Fruit fly (Drosophila melanogaster) whole organism, prepupa: ENCODE data around the gene Kdm3.

Experiments used
- CG10631 ChIP-seq: fragments of 200-800 bp; sonication (Bioruptor generic); optimal IDR thresholded peaks from 2 replicates; lab custom pipeline; 2016; ENCODE audit warnings: missing biosample characterization, missing genetic modification characterization
- CG11294 ChIP-seq: fragments of 200-800 bp; sonication (Bioruptor generic); IDR thresholded peaks from 2 replicates; pipeline ENCODE4 v1.3.6; 2022; ENCODE audit warnings: missing biosample characterization, missing genetic modification characterization
- CG11902 ChIP-seq: fragments of 200-800 bp; sonication (Bioruptor generic); optimal IDR thresholded peaks from 3 replicates; lab custom pipeline; 2016; ENCODE audit warnings: missing biosample characterization, missing genetic modification characterization
- CG1621 ChIP-seq: fragments of 200-800 bp; sonication (Bioruptor generic); optimal IDR thresholded peaks from 3 replicates; lab custom pipeline; 2018; ENCODE audit warnings: missing biosample characterization, mild to moderate bottlenecking, missing genetic modification characterization
- CG3032 ChIP-seq: fragments of 200-800 bp; optimal IDR thresholded peaks from 2 replicates; lab custom pipeline; 2019; ENCODE audit warnings: missing biosample characterization, mild to moderate bottlenecking, missing genetic modification characterization, moderate library complexity
- CG31627 ChIP-seq: fragments of 200-800 bp; sonication (Bioruptor generic); optimal IDR thresholded peaks from 3 replicates; lab custom pipeline; 2016; ENCODE audit warnings: missing biosample characterization, missing genetic modification characterization
- CG34406 ChIP-seq: fragments of 200-800 bp; sonication (Bioruptor generic); optimal IDR thresholded peaks from 3 replicates; lab custom pipeline; 2016; ENCODE audit warnings: missing biosample characterization, missing genetic modification characterization
- CG3919 ChIP-seq: fragments of 200-800 bp; sonication (Bioruptor generic); optimal IDR thresholded peaks from 3 replicates; lab custom pipeline; 2016; ENCODE audit warnings: missing biosample characterization, missing genetic modification characterization
- CG6163 ChIP-seq: fragments of 200-800 bp; sonication (Bioruptor generic); IDR thresholded peaks from 3 replicates; pipeline ENCODE4 v1.3.6; 2022; ENCODE audit warnings: missing biosample characterization, missing genetic modification characterization
- CG6276 ChIP-seq: fragments of 200-800 bp; sonication (Bioruptor generic); optimal IDR thresholded peaks from 2 replicates; lab custom pipeline; 2017; ENCODE audit warnings: missing biosample characterization, mild to moderate bottlenecking, missing genetic modification characterization
- CG6792 ChIP-seq: fragments of 200-800 bp; sonication (Bioruptor generic); optimal IDR thresholded peaks from 3 replicates; lab custom pipeline; 2016; ENCODE audit warnings: missing biosample characterization, missing genetic modification characterization
- CG6808 ChIP-seq: fragments of 200-800 bp; sonication (Bioruptor generic); optimal IDR thresholded peaks from 3 replicates; lab custom pipeline; 2017; ENCODE audit warnings: missing biosample characterization, missing genetic modification characterization, mild to moderate bottlenecking, moderate library complexity, missing genetic modification reagents
- CG6854 ChIP-seq: fragments of 200-800 bp; sonication (Bioruptor generic); optimal IDR thresholded peaks from 2 replicates; lab custom pipeline; 2017; ENCODE audit warnings: missing biosample characterization, mild to moderate bottlenecking, missing genetic modification characterization
- CG7368 ChIP-seq: fragments of 200-800 bp; sonication (Bioruptor generic); optimal IDR thresholded peaks from 3 replicates; lab custom pipeline; 2016; ENCODE audit warnings: missing biosample characterization, missing genetic modification characterization
- CG8119 ChIP-seq: fragments of 200-800 bp; sonication (Bioruptor generic); IDR thresholded peaks from 3 replicates; pipeline ENCODE4 v1.3.6; 2022; ENCODE audit warnings: missing biosample characterization, missing genetic modification characterization
- CG9139 ChIP-seq: fragments of 200-800 bp; sonication (Bioruptor generic); optimal IDR thresholded peaks from 3 replicates; lab custom pipeline; 2017; ENCODE audit warnings: missing biosample characterization, mild to moderate bottlenecking, missing genetic modification characterization
- Eip75B ChIP-seq: fragments of 200-800 bp; sonication (Bioruptor generic); optimal IDR thresholded peaks from 3 replicates; lab custom pipeline; 2016; ENCODE audit warnings: missing biosample characterization, missing genetic modification characterization
- Eip78C ChIP-seq: fragments of 200-800 bp; sonication (Bioruptor generic); peaks from one replicate; lab custom pipeline; 2016; ENCODE audit warnings: missing biosample characterization, missing genetic modification characterization
- Eip93F ChIP-seq: fragments of 200-800 bp; sonication (Bioruptor generic); optimal IDR thresholded peaks from 2 replicates; lab custom pipeline; 2016; ENCODE audit warnings: missing biosample characterization, mild to moderate bottlenecking, missing genetic modification characterization
- Ets21C ChIP-seq: fragments of 200-800 bp; sonication (Bioruptor generic); optimal IDR thresholded peaks from 3 replicates; lab custom pipeline; 2016; ENCODE audit warnings: missing biosample characterization, missing genetic modification characterization
- Hr39 ChIP-seq: fragments of 200-800 bp; sonication (Bioruptor generic); optimal IDR thresholded peaks from 2 replicates; lab custom pipeline; 2016; ENCODE audit warnings: missing biosample characterization, missing genetic modification characterization
- Met ChIP-seq: fragments of 200-800 bp; sonication (Bioruptor generic); optimal IDR thresholded peaks from 3 replicates; lab custom pipeline; 2016; ENCODE audit warnings: missing biosample characterization, missing genetic modification characterization
- OdsH ChIP-seq: fragments of 200-800 bp; sonication (Bioruptor generic); optimal IDR thresholded peaks from 3 replicates; lab custom pipeline; 2016; ENCODE audit warnings: missing biosample characterization, missing genetic modification characterization
- Smox ChIP-seq: fragments of 200-800 bp; sonication (Bioruptor generic); optimal IDR thresholded peaks from 3 replicates; lab custom pipeline; 2016; ENCODE audit warnings: missing biosample characterization, missing genetic modification characterization
- Sox102F ChIP-seq: fragments of 200-800 bp; sonication (Bioruptor generic); optimal IDR thresholded peaks from 2 replicates; lab custom pipeline; 2016; ENCODE audit warnings: missing biosample characterization, mild to moderate bottlenecking, missing genetic modification characterization
- Sox14 ChIP-seq: fragments of 200-800 bp; sonication (Bioruptor generic); optimal IDR thresholded peaks from 3 replicates; lab custom pipeline; 2016; ENCODE audit warnings: missing biosample characterization, missing genetic modification characterization
- Sox15 ChIP-seq: fragments of 200-800 bp; sonication (Bioruptor generic); optimal IDR thresholded peaks from 3 replicates; lab custom pipeline; 2016; ENCODE audit warnings: missing biosample characterization, missing genetic modification characterization
- acj6 ChIP-seq: fragments of 200-800 bp; sonication (Bioruptor generic); optimal IDR thresholded peaks from 3 replicates; lab custom pipeline; 2016; ENCODE audit warnings: missing biosample characterization, missing genetic modification characterization
- cyc ChIP-seq: fragments of 200-800 bp; sonication (Bioruptor generic); optimal IDR thresholded peaks from 3 replicates; lab custom pipeline; 2016; ENCODE audit warnings: missing biosample characterization, missing genetic modification characterization
- dsx ChIP-seq: fragments of 200-800 bp; optimal IDR thresholded peaks from 3 replicates; lab custom pipeline; 2019; ENCODE audit warnings: missing biosample characterization, mild to moderate bottlenecking, missing genetic modification characterization, moderate library complexity; ENCODE audit not compliant: poor library complexity, severe bottlenecking
- esn ChIP-seq: fragments of 200-800 bp; sonication (Bioruptor generic); optimal IDR thresholded peaks from 2 replicates; lab custom pipeline; 2016; ENCODE audit warnings: missing biosample characterization, mild to moderate bottlenecking, missing genetic modification characterization, moderate library complexity
- fd85E ChIP-seq: fragments of 200-800 bp; sonication (Bioruptor generic); optimal IDR thresholded peaks from 3 replicates; lab custom pipeline; 2016; ENCODE audit warnings: missing biosample characterization, missing genetic modification characterization
- lz ChIP-seq: fragments of 200-800 bp; sonication (Bioruptor generic); optimal IDR thresholded peaks from 3 replicates; lab custom pipeline; 2016; ENCODE audit warnings: missing biosample characterization, missing genetic modification characterization
- net ChIP-seq: fragments of 200-800 bp; sonication (Bioruptor generic); optimal IDR thresholded peaks from 3 replicates; lab custom pipeline; 2016; ENCODE audit warnings: missing biosample characterization, missing genetic modification characterization
- pdm3 ChIP-seq: fragments of 200-800 bp; sonication (Bioruptor generic); optimal IDR thresholded peaks from 3 replicates; lab custom pipeline; 2016; ENCODE audit warnings: missing biosample characterization, missing genetic modification characterization
- spab ChIP-seq: fragments of 200-800 bp; sonication (Bioruptor generic); optimal IDR thresholded peaks from 2 replicates; lab custom pipeline; 2017; ENCODE audit warnings: missing biosample characterization, mild to moderate bottlenecking, missing genetic modification characterization, missing genetic modification reagents
- ss ChIP-seq, 2 experiments: fragments of 200-800 bp; sonication (Bioruptor generic); optimal IDR thresholded peaks; 2 replicates in 1 of 2; 3 replicates in 1 of 2; lab custom pipeline; 2017 to 2018; ENCODE audit warnings: mild to moderate bottlenecking in 2 of 2, missing biosample characterization in 2 of 2, missing genetic modification characterization in 2 of 2, moderate library complexity in 1 of 2
- svp ChIP-seq: fragments of 200-800 bp; sonication (Bioruptor generic); peaks from one replicate; lab custom pipeline; 2016; ENCODE audit warnings: missing biosample characterization, missing genetic modification characterization
- topi ChIP-seq: fragments of 200-800 bp; sonication (Bioruptor generic); optimal IDR thresholded peaks from 3 replicates; lab custom pipeline; 2016; ENCODE audit warnings: missing biosample characterization, missing genetic modification characterization
- vri ChIP-seq: fragments of 200-800 bp; sonication (Bioruptor generic); optimal IDR thresholded peaks from 3 replicates; lab custom pipeline; 2016; ENCODE audit warnings: missing biosample characterization, mild to moderate bottlenecking, missing genetic modification characterization

Gene Kdm3

dm6 chr3R:9493627-9494626, 21.9 kb upstream of the Kdm3 start, which contains the start of gene CG16779 (continued):
- TF ChIP-seq CG6276 (GFP tag; lab: Kevin White, UChicago) (no peak), Sox14 (GFP tag; lab: Kevin White, UChicago) (peak; percentile 14), Eip78C (GFP tag; lab: Kevin White, UChicago) (peak; percentile 61), spab (peak; percentile 9), fd85E (no peak), CG11902 (GFP tag; lab: Kevin White, UChicago) (no peak), lz (GFP tag; lab: Kevin White, UChicago) (peak; percentile 42), dsx (GFP tag; lab: Kevin White, UChicago) (no peak), Ets21C (GFP tag; lab: Kevin White, UChicago) (no peak), net (GFP tag; lab: Kevin White, UChicago) (peak; percentile 2)

dm6 chr3R:9494627-9495009, 21.2 kb upstream of the Kdm3 start, which contains the start of gene phu:
TSS of gene phu (plus strand) at chr3R:9494801.
- TF ChIP-seq CG1621 (tag; lab: Kevin White, UChicago) (no peak), CG6854 (GFP tag; lab: Kevin White, UChicago) (no peak), vri (GFP tag; lab: Kevin White, UChicago) (peak; percentile 8), CG6808 (GFP tag; lab: Kevin White, UChicago) (no peak), CG34406 (GFP tag; lab: Kevin White, UChicago) (no peak), svp (GFP tag; lab: Kevin White, UChicago) (peak; percentile 70), CG31627 (no peak)

dm6 chr3R:9496748-9497147, 19.1 kb upstream of the Kdm3 start:
- TF ChIP-seq CG9139, result no peak
- TF ChIP-seq CG6792 (GFP tag; lab: Kevin White, UChicago), result peak; percentile 15
- no peak for TF ChIP-seq CG3919 (GFP tag; lab: Kevin White, UChicago)
- peak; percentile 50 for TF ChIP-seq cyc
- TF ChIP-seq esn, result peak; percentile 70
- peak; percentile 71 for TF ChIP-seq svp (GFP tag; lab: Kevin White, UChicago)
- TF ChIP-seq CG3032 (tag; lab: Kevin White, UChicago), result peak; percentile 61
- peak; percentile 68 for TF ChIP-seq Hr39 (GFP tag; lab: Kevin White, UChicago)
- TF ChIP-seq acj6 (GFP tag; lab: Kevin White, UChicago), result peak; percentile 3
- peak; percentile 31 for TF ChIP-seq Ets21C (GFP tag; lab: Kevin White, UChicago)
- peak; percentile 8 for TF ChIP-seq Eip75B (GFP tag; lab: Kevin White, UChicago)
- no peak for TF ChIP-seq CG8119 (GFP tag; lab: Robert Waterston, UW)
- TF ChIP-seq OdsH (GFP tag; lab: Kevin White, UChicago), result peak; percentile 18
- no peak for TF ChIP-seq CG7368
- TF ChIP-seq CG10631 (GFP tag; lab: Kevin White, UChicago), result peak; percentile 19
- peak; percentile 78 for TF ChIP-seq lz (GFP tag; lab: Kevin White, UChicago)
- TF ChIP-seq dsx (GFP tag; lab: Kevin White, UChicago), result no peak
- TF ChIP-seq ss (GFP tag; optimal IDR thresholded peaks at IDR 0.05; lab: Kevin White, UChicago), result peak in 1 of 2 experiments; percentile 16
- peak; percentile 80 for TF ChIP-seq Eip78C (GFP tag; lab: Kevin White, UChicago)
- TF ChIP-seq Smox, result peak; percentile 39
- TF ChIP-seq Sox102F (GFP tag; lab: Kevin White, UChicago), result no peak
- peak; percentile 8 for TF ChIP-seq Eip93F (GFP tag; lab: Kevin White, UChicago)
- TF ChIP-seq CG6163 (GFP tag; lab: Robert Waterston, UW), result no peak
- TF ChIP-seq Met (GFP tag; lab: Kevin White, UChicago), result peak; percentile 47
- peak; percentile 33 for TF ChIP-seq Sox15 (GFP tag; lab: Kevin White, UChicago)
- peak; percentile 73 for TF ChIP-seq CG31627
- peak; percentile 26 for TF ChIP-seq pdm3 (GFP tag; lab: Kevin White, UChicago)
- TF ChIP-seq fd85E, result no peak
- TF ChIP-seq topi (GFP tag; lab: Kevin White, UChicago), result peak; percentile 53
- TF ChIP-seq vri (GFP tag; lab: Kevin White, UChicago), result peak; percentile 34
- TF ChIP-seq Sox14 (GFP tag; lab: Kevin White, UChicago), result peak; percentile 52
- 0 out of 2 replicates have a peak, but pooled peaks have one; percentile 9 for TF ChIP-seq CG11294 (GFP tag; lab: Robert Waterston, UW)
